Worm (Caenorhabditis elegans) whole organism, young adult: ENCODE results near the gene Y56A3A.16.

Experiments used
- B0261.1 ChIP-seq: sonication (generic microtip); optimal IDR thresholded peaks from 2 replicates; lab custom pipeline; 2016; ENCODE audit warnings: mild to moderate bottlenecking, missing genetic modification characterization, moderate library complexity, missing compliant biosample characterization
- B0336.3 ChIP-seq: fragments of 200-800 bp; sonication (Bioruptor generic); IDR thresholded peaks from 2 replicates; pipeline ENCODE4 v1.3.6; 2022; ENCODE audit warnings: missing genetic modification characterization, missing compliant biosample characterization
- F10E7.11 ChIP-seq: sonication (generic microtip); optimal IDR thresholded peaks from 2 replicates; lab custom pipeline; 2017; ENCODE audit warnings: mild to moderate bottlenecking, missing genetic modification characterization, moderate library complexity, missing compliant biosample characterization
- F22D6.2 ChIP-seq: sonication (generic microtip); optimal IDR thresholded peaks from 2 replicates; lab custom pipeline; 2016; ENCODE audit warnings: mild to moderate bottlenecking, missing genetic modification characterization, missing compliant biosample characterization
- F39B2.1 ChIP-seq: fragments of 200-800 bp; sonication (Bioruptor generic); IDR thresholded peaks from 2 replicates; pipeline ENCODE4 v1.3.6; 2022; ENCODE audit warnings: missing genetic modification reagents, missing genetic modification characterization, missing compliant biosample characterization
- F49E8.2 ChIP-seq: sonication (generic microtip); optimal IDR thresholded peaks from 3 replicates; lab custom pipeline; 2017; ENCODE audit warnings: missing genetic modification characterization, mild to moderate bottlenecking, missing compliant biosample characterization, antibody characterized with exemption, moderate library complexity; ENCODE audit not compliant: insufficient read depth
- K12H6.12 ChIP-seq: fragments of 200-800 bp; sonication (Bioruptor generic); optimal IDR thresholded peaks from 2 replicates; lab custom pipeline; 2018; ENCODE audit warnings: mild to moderate bottlenecking, missing genetic modification characterization, missing compliant biosample characterization
- T26A5.8 ChIP-seq: sonication (generic microtip); optimal IDR thresholded peaks from 2 replicates; lab custom pipeline; 2016; ENCODE audit warnings: missing genetic modification characterization, missing compliant biosample characterization
- Y79H2A.3 ChIP-seq: fragments of 200-800 bp; sonication (Bioruptor generic); conservative IDR thresholded peaks from 2 replicates; pipeline ENCODE4 v1.3.6; 2022; ENCODE audit warnings: missing genetic modification reagents, missing genetic modification characterization, missing compliant biosample characterization
- Y95B8A.8 ChIP-seq: fragments of 200-800 bp; sonication (Bioruptor generic); IDR thresholded peaks from 2 replicates; pipeline ENCODE4 v1.3.6; 2022; ENCODE audit warnings: missing genetic modification reagents, missing genetic modification characterization, missing compliant biosample characterization
- akir-1 ChIP-seq: fragments of 200-800 bp; sonication (Bioruptor generic); optimal IDR thresholded peaks from 2 replicates; lab custom pipeline; 2018; ENCODE audit warnings: mild to moderate bottlenecking, missing genetic modification characterization, moderate library complexity, missing compliant biosample characterization
- atf-7 ChIP-seq: sonication (generic microtip); optimal IDR thresholded peaks from 2 replicates; lab custom pipeline; 2017; ENCODE audit warnings: mild to moderate bottlenecking, missing genetic modification characterization, missing compliant biosample characterization
- attf-3 ChIP-seq: fragments of 200-800 bp; sonication (Bioruptor generic); conservative IDR thresholded peaks from 2 replicates; pipeline ENCODE4 v1.3.6; 2022; ENCODE audit warnings: missing genetic modification reagents, missing genetic modification characterization, missing compliant biosample characterization
- bed-2 ChIP-seq: fragments of 200-800 bp; sonication (Bioruptor generic); IDR thresholded peaks from 2 replicates; pipeline ENCODE4 v1.3.6; 2022; ENCODE audit warnings: missing genetic modification reagents, missing genetic modification characterization, missing compliant biosample characterization
- ccch-3 ChIP-seq: fragments of 200-800 bp; sonication (Bioruptor generic); optimal IDR thresholded peaks from 2 replicates; lab custom pipeline; 2018; ENCODE audit warnings: mild to moderate bottlenecking, missing genetic modification characterization, missing compliant biosample characterization
- cebp-1 ChIP-seq, 2 experiments: fragments of 200-800 bp in 1 of 2; sonication (Bioruptor generic) in 1 of 2; sonication (generic microtip) in 1 of 2; IDR thresholded peaks in 1 of 2; optimal IDR thresholded peaks in 1 of 2; 2 replicates each; pipeline versions ENCODE4 v1.3.6 to Lab custom; 2017 to 2022; ENCODE audit warnings: missing compliant biosample characterization in 2 of 2, missing genetic modification characterization in 2 of 2, mild to moderate bottlenecking in 1 of 2, missing genetic modification reagents in 1 of 2, moderate library complexity in 1 of 2
- cebp-2 ChIP-seq: fragments of 200-800 bp; sonication (Bioruptor generic); IDR thresholded peaks from 2 replicates; pipeline ENCODE4 v1.3.6; 2022; ENCODE audit warnings: missing genetic modification characterization, missing compliant biosample characterization
- ceh-79 ChIP-seq: sonication (generic microtip); optimal IDR thresholded peaks from 2 replicates; lab custom pipeline; 2017; ENCODE audit warnings: mild to moderate bottlenecking, missing genetic modification characterization, missing compliant biosample characterization
- ceh-91 ChIP-seq: fragments of 200-800 bp; sonication (Bioruptor generic); IDR thresholded peaks from 2 replicates; pipeline ENCODE4 v1.3.6; 2022; ENCODE audit warnings: missing genetic modification reagents, missing genetic modification characterization, missing compliant biosample characterization
- dpl-1 ChIP-seq: fragments of 150-350 bp; optimal IDR thresholded peaks from 2 replicates; lab custom pipeline; 2014; ENCODE audit warnings: missing biosample characterization, missing genetic modification reagents, missing genetic modification characterization
- egl-18 ChIP-seq: fragments of 200-800 bp; sonication (Bioruptor generic); IDR thresholded peaks from 2 replicates; pipeline ENCODE4 v1.3.6; 2022; ENCODE audit warnings: missing genetic modification reagents, missing genetic modification characterization, missing compliant biosample characterization
- egrh-3 ChIP-seq: fragments of 200-800 bp; sonication (Bioruptor generic); IDR thresholded peaks from 2 replicates; pipeline ENCODE4 v1.3.6; 2022; ENCODE audit warnings: missing genetic modification reagents, missing genetic modification characterization, missing compliant biosample characterization
- gei-17 ChIP-seq: fragments of 200-800 bp; sonication (Bioruptor generic); optimal IDR thresholded peaks from 2 replicates; lab custom pipeline; 2018; ENCODE audit warnings: mild to moderate bottlenecking, missing genetic modification characterization, missing compliant biosample characterization
- hlh-26 ChIP-seq: fragments of 200-800 bp; sonication (Bioruptor generic); conservative IDR thresholded peaks from 2 replicates; pipeline ENCODE4 v1.3.6; 2022; ENCODE audit warnings: missing genetic modification reagents, missing genetic modification characterization, missing compliant biosample characterization
- hmg-20 ChIP-seq: fragments of 200-800 bp; sonication (Bioruptor generic); IDR thresholded peaks from 2 replicates; pipeline ENCODE4 v1.3.6; 2022; ENCODE audit warnings: missing genetic modification reagents, missing genetic modification characterization, missing compliant biosample characterization
- lag-1 ChIP-seq: fragments of 200-800 bp; sonication (Bioruptor generic); IDR thresholded peaks from 2 replicates; pipeline ENCODE4 v1.3.6; 2022; ENCODE audit warnings: missing genetic modification reagents, missing genetic modification characterization, missing compliant biosample characterization
- let-526 ChIP-seq: fragments of 200-800 bp; sonication (Bioruptor generic); IDR thresholded peaks from 2 replicates; pipeline ENCODE4 v1.3.6; 2022; ENCODE audit warnings: missing genetic modification reagents, missing genetic modification characterization, missing compliant biosample characterization
- let-607 ChIP-seq, 2 experiments: fragments of 200-800 bp in 1 of 2; sonication (Bioruptor generic) in 1 of 2; sonication (generic microtip) in 1 of 2; optimal IDR thresholded peaks; 2 replicates each; lab custom pipeline; 2016 to 2018; ENCODE audit warnings: mild to moderate bottlenecking in 2 of 2, missing compliant biosample characterization in 2 of 2, missing genetic modification characterization in 2 of 2, moderate library complexity in 2 of 2, missing genotype in 1 of 2
- lin-26 ChIP-seq: fragments of 200-800 bp; sonication (Bioruptor generic); IDR thresholded peaks from 2 replicates; pipeline ENCODE4 v1.3.6; 2022; ENCODE audit warnings: missing genetic modification reagents, missing genetic modification characterization, missing compliant biosample characterization
- lin-35 ChIP-seq, 3 experiments: fragments of 150-350 bp in 2 of 3; sonication (generic microtip) in 1 of 3; optimal IDR thresholded peaks; 2 replicates each; lab custom pipeline; 2014 to 2018; ENCODE audit warnings: missing biosample characterization in 3 of 3, missing genetic modification characterization in 3 of 3, missing genetic modification reagents in 3 of 3
- lin-54 ChIP-seq: fragments of 200-800 bp; sonication (Bioruptor generic); optimal IDR thresholded peaks from 2 replicates; lab custom pipeline; 2018; ENCODE audit warnings: mild to moderate bottlenecking, missing genetic modification characterization, missing compliant biosample characterization
- lir-1 ChIP-seq: fragments of 200-800 bp; sonication (Bioruptor generic); conservative IDR thresholded peaks from 2 replicates; pipeline ENCODE4 v1.3.6; 2022; ENCODE audit warnings: missing genetic modification reagents, missing genetic modification characterization, missing compliant biosample characterization
- lsl-1 ChIP-seq: fragments of 200-800 bp; sonication (Bioruptor generic); optimal IDR thresholded peaks from 2 replicates; lab custom pipeline; 2018; ENCODE audit warnings: mild to moderate bottlenecking, missing genetic modification characterization, moderate library complexity, missing compliant biosample characterization
- madf-10 ChIP-seq: sonication (generic microtip); optimal IDR thresholded peaks from 2 replicates; lab custom pipeline; 2016; ENCODE audit warnings: mild to moderate bottlenecking, missing genetic modification characterization, missing compliant biosample characterization
- mcd-1 ChIP-seq: fragments of 200-800 bp; sonication (Bioruptor generic); IDR thresholded peaks from 2 replicates; pipeline ENCODE4 v1.3.6; 2022; ENCODE audit warnings: missing genetic modification reagents, missing genetic modification characterization, missing compliant biosample characterization
- mxl-1 ChIP-seq: sonication (generic microtip); optimal IDR thresholded peaks from 2 replicates; lab custom pipeline; 2016; ENCODE audit warnings: missing genetic modification characterization, missing compliant biosample characterization
- nfya-1 ChIP-seq: sonication (generic microtip); optimal IDR thresholded peaks from 2 replicates; lab custom pipeline; 2017; ENCODE audit warnings: antibody characterized with exemption, missing compliant biosample characterization, missing genetic modification characterization, borderline replicate concordance; ENCODE audit not compliant: insufficient read depth
- nfyb-1 ChIP-seq: fragments of 200-800 bp; sonication (Bioruptor generic); IDR thresholded peaks from 2 replicates; pipeline ENCODE4 v1.3.6; 2022; ENCODE audit warnings: missing genetic modification reagents, missing genetic modification characterization, missing compliant biosample characterization
- nhr-90 ChIP-seq: sonication (generic microtip); optimal IDR thresholded peaks from 2 replicates; lab custom pipeline; 2016; ENCODE audit warnings: missing genotype, mild to moderate bottlenecking, missing genetic modification characterization, missing compliant biosample characterization
- rcor-1 ChIP-seq: fragments of 200-800 bp; sonication (Bioruptor generic); IDR thresholded peaks from 2 replicates; pipeline ENCODE4 v1.3.6; 2022; ENCODE audit warnings: missing genetic modification reagents, missing genetic modification characterization, missing compliant biosample characterization
- repo-1 ChIP-seq: sonication (generic microtip); optimal IDR thresholded peaks from 2 replicates; lab custom pipeline; 2017; ENCODE audit warnings: mild to moderate bottlenecking, missing genetic modification characterization, missing compliant biosample characterization
- rpc-1 ChIP-seq, 2 experiments: fragments of 150-350 bp in 1 of 2; sonication (generic microtip) in 1 of 2; optimal IDR thresholded peaks; 2 replicates each; lab custom pipeline; 2014 to 2018; ENCODE audit warnings: missing biosample characterization in 1 of 2, missing genetic modification characterization in 1 of 2, missing genetic modification reagents in 1 of 2, missing genotype in 1 of 2
- snpc-4 ChIP-seq, 5 experiments: fragments of 150-350 bp in 1 of 5; sonication (generic microtip) in 4 of 5; optimal IDR thresholded peaks; 2 replicates each; lab custom pipeline; 2014 to 2018; ENCODE audit warnings: missing genetic modification characterization in 5 of 5, missing biosample characterization in 3 of 5, antibody characterized with exemption in 2 of 5, mild to moderate bottlenecking in 2 of 5, missing compliant biosample characterization in 2 of 5, missing genotype in 2 of 5, moderate library complexity in 2 of 5, missing genetic modification reagents in 1 of 5
- xnd-1 ChIP-seq: sonication (generic microtip); optimal IDR thresholded peaks from 2 replicates; lab custom pipeline; 2016; ENCODE audit warnings: missing genotype, missing genetic modification reagents, missing genetic modification characterization, missing compliant biosample characterization
- zim-3 ChIP-seq: sonication (generic microtip); optimal IDR thresholded peaks from 2 replicates; lab custom pipeline; 2017; ENCODE audit warnings: mild to moderate bottlenecking, missing genetic modification characterization, moderate library complexity, missing compliant biosample characterization
- ztf-26 ChIP-seq: sonication (generic microtip); optimal IDR thresholded peaks from 2 replicates; lab custom pipeline; 2017; ENCODE audit warnings: missing genetic modification characterization, missing compliant biosample characterization
- ztf-3 ChIP-seq: fragments of 200-800 bp; sonication (Bioruptor generic); optimal IDR thresholded peaks from 2 replicates; lab custom pipeline; 2018; ENCODE audit warnings: mild to moderate bottlenecking, missing genetic modification characterization, missing compliant biosample characterization

Gene Y56A3A.16

DNA sequence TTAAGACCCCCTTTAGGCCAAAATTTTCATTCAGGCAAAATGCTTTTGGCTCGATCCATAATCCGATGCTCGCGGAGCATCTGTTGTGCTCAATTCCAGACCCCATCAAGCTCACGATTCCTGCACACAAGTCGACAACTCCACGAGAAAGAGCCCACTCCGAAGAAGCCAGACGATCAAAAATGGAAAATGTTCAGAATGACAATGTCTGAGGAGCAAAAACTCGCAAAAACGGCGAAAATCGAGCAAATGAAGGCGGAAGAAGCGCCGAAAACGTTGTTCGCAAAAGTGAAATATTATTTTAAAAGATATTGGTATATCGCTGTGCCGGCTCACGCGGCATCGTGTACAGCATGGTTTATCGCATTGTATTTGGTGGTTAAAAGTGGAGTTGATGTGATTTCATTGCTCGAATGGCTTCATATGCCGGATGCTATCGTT, 7.6 kb upstream of the Y56A3A.16 start, which contains the start of gene Y56A3A.22 (continued):
- TF ChIP-seq zim-3 (tag; lab: Kevin White, UChicago) (peak; percentile 86), F10E7.11 (peak; percentile 20), cebp-1 (GFP tag; IDR thresholded peaks at IDR 0.05; lab: Robert Waterston, UW) (no peak), cebp-1 (tag; optimal IDR thresholded peaks at IDR 0.05; lab: Kevin White, UChicago) (peak; percentile 43), B0336.3 (GFP tag; lab: Robert Waterston, UW) (peak; percentile 94), dpl-1 (GFP tag; lab: Kevin White, UChicago) (no peak), ccch-3 (GFP tag; lab: Kevin White, UChicago) (no peak), Y79H2A.3 (no peak), gei-17 (peak; percentile 31), Y95B8A.8 (GFP tag; lab: Robert Waterston, UW) (no peak), nhr-90 (tag; lab: Kevin White, UChicago) (no peak), ceh-79 (tag; lab: Kevin White, UChicago) (peak; percentile 83), snpc-4 (GFP tag; optimal IDR thresholded peaks at IDR 0.05; lab: Kevin White, UChicago) (no peak), snpc-4 (tag; optimal IDR thresholded peaks at IDR 0.05; lab: Kevin White, UChicago) (peak in 2 of 4 experiments; percentile 20 to 24), hlh-26 (GFP tag; lab: Robert Waterston, UW) (no peak), lsl-1 (no peak), attf-3 (GFP tag; lab: Robert Waterston, UW) (no peak), rpc-1 (optimal IDR thresholded peaks at IDR 0.05; lab: Kevin White, UChicago) (no peak), rpc-1 (tag; optimal IDR thresholded peaks at IDR 0.05; lab: Kevin White, UChicago) (no peak), lir-1 (GFP tag; lab: Robert Waterston, UW) (no peak), cebp-2 (0 out of 2 replicates have a peak, but pooled peaks have one; percentile 76), F22D6.2 (tag; lab: Kevin White, UChicago) (no peak), F49E8.2 (tag; lab: Kevin White, UChicago) (peak; percentile 32), lin-35 (GFP tag; optimal IDR thresholded peaks at IDR 0.05; lab: Kevin White, UChicago) (no peak), xnd-1 (tag; lab: Kevin White, UChicago) (no peak), T26A5.8 (tag; lab: Kevin White, UChicago) (no peak), lin-26 (peak; percentile 55; the same call in 1 of the 2 replicates), egl-18 (GFP tag; lab: Robert Waterston, UW) (no peak), K12H6.12 (tag; lab: Kevin White, UChicago) (peak; percentile 35), repo-1 (tag; lab: Kevin White, UChicago) (peak; percentile 93), nfya-1 (tag; lab: Kevin White, UChicago) (no peak), mcd-1 (GFP tag; lab: Robert Waterston, UW) (peak; percentile 46), F39B2.1 (peak; percentile 24; the same call in 1 of the 2 replicates), ceh-91 (GFP tag; lab: Robert Waterston, UW) (no peak), bed-2 (GFP tag; lab: Robert Waterston, UW) (no peak), ztf-26 (no peak), akir-1 (GFP tag; lab: Kevin White, UChicago) (no peak), hmg-20 (GFP tag; lab: Robert Waterston, UW) (peak; percentile 30; the same call in 1 of the 2 replicates), mxl-1 (tag; lab: Kevin White, UChicago) (no peak), lin-54 (GFP tag; lab: Kevin White, UChicago) (peak; percentile 8), let-526 (GFP tag; lab: Robert Waterston, UW) (no peak), let-607 (tag; optimal IDR thresholded peaks at IDR 0.05; lab: Kevin White, UChicago) (peak; percentile 24 to 79), atf-7 (tag; lab: Kevin White, UChicago) (peak; percentile 71), nfyb-1 (GFP tag; lab: Robert Waterston, UW) (peak; percentile 87), rcor-1 (GFP tag; lab: Robert Waterston, UW) (no peak), egrh-3 (no peak), madf-10 (tag; lab: Kevin White, UChicago) (peak; percentile 43), B0261.1 (tag; lab: Kevin White, UChicago) (peak; percentile 28), ztf-3 (GFP tag; lab: Kevin White, UChicago) (peak; percentile 72), lag-1 (GFP tag; lab: Robert Waterston, UW) (no peak)
